Worm (Caenorhabditis elegans) whole organism, mixed stage, embryonic: Measurements from ENCODE around the gene dhhc-10.

Experiments used
- blmp-1 ChIP-seq: fragments of 150-350 bp; optimal IDR thresholded peaks from 2 replicates; lab custom pipeline; 2014; ENCODE audit warnings: missing biosample characterization, missing genetic modification characterization
- ceh-39 ChIP-seq: fragments of 150-350 bp; optimal IDR thresholded peaks from 2 replicates; lab custom pipeline; 2014; ENCODE audit warnings: missing biosample characterization, missing genetic modification characterization
- ceh-43 ChIP-seq: fragments of 200-800 bp; sonication (Bioruptor generic); optimal IDR thresholded peaks from 2 replicates; lab custom pipeline; 2018; ENCODE audit warnings: mild to moderate bottlenecking, missing genetic modification characterization, moderate library complexity, missing compliant biosample characterization
- ceh-83 ChIP-seq: fragments of 200-800 bp; sonication (Bioruptor generic); optimal IDR thresholded peaks from 2 replicates; lab custom pipeline; 2018; ENCODE audit warnings: mild to moderate bottlenecking, missing genetic modification characterization, missing compliant biosample characterization
- cnd-1 ChIP-seq: fragments of 200-800 bp; sonication (Bioruptor generic); optimal IDR thresholded peaks from 2 replicates; lab custom pipeline; 2018; ENCODE audit warnings: mild to moderate bottlenecking, missing genetic modification characterization, missing compliant biosample characterization
- elt-1 ChIP-seq: sonication (generic microtip); optimal IDR thresholded peaks from 2 replicates; lab custom pipeline; 2017; ENCODE audit warnings: missing genetic modification characterization, mild to moderate bottlenecking, missing compliant biosample characterization, antibody characterized with exemption, moderate library complexity, borderline replicate concordance; ENCODE audit not compliant: insufficient read depth
- elt-3 ChIP-seq: fragments of 150-350 bp; optimal IDR thresholded peaks from 2 replicates; lab custom pipeline; 2014; ENCODE audit warnings: missing biosample characterization, missing genetic modification characterization
- flh-1 ChIP-seq: fragments of 200-800 bp; sonication (Bioruptor generic); optimal IDR thresholded peaks from 2 replicates; lab custom pipeline; 2018; ENCODE audit warnings: mild to moderate bottlenecking, missing genetic modification characterization, moderate library complexity, missing compliant biosample characterization
- hlh-1 ChIP-seq: fragments of 150-350 bp; optimal IDR thresholded peaks from 2 replicates; lab custom pipeline; 2014; ENCODE audit warnings: missing biosample characterization, missing genetic modification reagents, missing genetic modification characterization
- lin-32 ChIP-seq: fragments of 200-800 bp; sonication (Bioruptor generic); optimal IDR thresholded peaks from 2 replicates; lab custom pipeline; 2018; ENCODE audit warnings: mild to moderate bottlenecking, missing genetic modification characterization, missing compliant biosample characterization
- mab-5 ChIP-seq: fragments of 150-350 bp; optimal IDR thresholded peaks from 2 replicates; lab custom pipeline; 2014; ENCODE audit warnings: missing biosample characterization, missing genetic modification characterization
- mep-1 ChIP-seq: fragments of 150-350 bp; optimal IDR thresholded peaks from 2 replicates; lab custom pipeline; 2017; ENCODE audit warnings: missing biosample characterization, missing genetic modification reagents, missing genetic modification characterization, inconsistent platforms
- mls-2 ChIP-seq: sonication (generic microtip); optimal IDR thresholded peaks from 2 replicates; lab custom pipeline; 2016; ENCODE audit warnings: mild to moderate bottlenecking, missing genetic modification characterization, moderate library complexity, missing compliant biosample characterization
- nhr-12 ChIP-seq: fragments of 150-350 bp; optimal IDR thresholded peaks from 2 replicates; lab custom pipeline; 2014; ENCODE audit warnings: missing biosample characterization, missing genetic modification characterization
- nhr-237 ChIP-seq: fragments of 150-350 bp; optimal IDR thresholded peaks from 2 replicates; lab custom pipeline; 2014; ENCODE audit warnings: missing biosample characterization, missing genetic modification characterization
- nhr-28 ChIP-seq: fragments of 150-350 bp; optimal IDR thresholded peaks from 2 replicates; lab custom pipeline; 2014; ENCODE audit warnings: missing biosample characterization, missing genetic modification characterization
- nhr-76 ChIP-seq: sonication (generic microtip); optimal IDR thresholded peaks from 2 replicates; lab custom pipeline; 2017; ENCODE audit warnings: missing biosample characterization, missing genetic modification characterization
- pha-4 ChIP-seq: fragments of 150-350 bp; optimal IDR thresholded peaks from 2 replicates; lab custom pipeline; 2018; ENCODE audit warnings: missing biosample characterization, missing genetic modification reagents, missing genetic modification characterization
- sem-2 ChIP-seq: fragments of 200-800 bp; sonication (Bioruptor generic); optimal IDR thresholded peaks from 2 replicates; lab custom pipeline; 2018; ENCODE audit warnings: mild to moderate bottlenecking, missing genetic modification characterization, missing compliant biosample characterization
- sptf-1 ChIP-seq: sonication (generic microtip); optimal IDR thresholded peaks from 2 replicates; lab custom pipeline; 2017; ENCODE audit warnings: mild to moderate bottlenecking, missing genetic modification characterization, moderate library complexity, missing compliant biosample characterization
- tbx-8 ChIP-seq: fragments of 200-800 bp; sonication (Bioruptor generic); optimal IDR thresholded peaks from 2 replicates; lab custom pipeline; 2018; ENCODE audit warnings: mild to moderate bottlenecking, missing genetic modification characterization, moderate library complexity, missing compliant biosample characterization
- unc-120 ChIP-seq: sonication (generic microtip); optimal IDR thresholded peaks from 2 replicates; lab custom pipeline; 2017; ENCODE audit warnings: missing genetic modification characterization, missing compliant biosample characterization; ENCODE audit not compliant: poor library complexity, severe bottlenecking
- unc-62 ChIP-seq: fragments of 150-350 bp; optimal IDR thresholded peaks from 2 replicates; lab custom pipeline; 2014; ENCODE audit warnings: missing biosample characterization, missing genetic modification reagents, missing genetic modification characterization
- zip-8 ChIP-seq: fragments of 150-350 bp; optimal IDR thresholded peaks from 2 replicates; lab custom pipeline; 2014; ENCODE audit warnings: missing biosample characterization, missing genetic modification characterization
- ztf-11 ChIP-seq: fragments of 150-350 bp; optimal IDR thresholded peaks from 2 replicates; lab custom pipeline; 2014; ENCODE audit warnings: missing biosample characterization, missing genetic modification characterization

Gene dhhc-10

DNA sequence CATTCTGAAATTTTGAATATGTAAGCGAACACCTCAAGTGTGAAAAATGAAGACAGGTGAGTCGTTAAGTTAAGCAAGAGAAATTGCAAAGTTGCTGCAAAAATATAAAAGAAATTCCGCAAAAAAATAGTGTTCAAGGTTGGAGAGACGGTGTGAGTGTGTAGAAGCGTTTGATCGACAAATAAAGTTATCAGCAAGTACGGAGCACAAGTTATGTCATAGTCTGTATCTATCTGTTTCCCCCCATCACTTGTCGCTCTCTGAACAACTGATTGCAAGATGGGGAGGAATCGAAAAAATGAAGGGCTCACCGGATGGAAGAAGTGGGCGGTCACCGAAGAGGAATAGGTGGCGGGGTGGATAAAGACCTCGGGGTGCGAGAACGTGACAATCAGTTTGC, 42.1 kb downstream of the dhhc-10 start, which contains the start of gene lon-2:
TSS of gene lon-2 (minus strand) at position 4 of the 400 bp plus-strand sequence.
- TF ChIP-seq ceh-39 (no peak), zip-8 (tag; lab: Kevin White, UChicago) (no peak), cnd-1 (no peak), ztf-11 (tag; lab: Kevin White, UChicago) (no peak), sem-2 (no peak), nhr-237 (tag; lab: Kevin White, UChicago) (no peak), lin-32 (GFP tag; lab: Kevin White, UChicago) (no peak), mab-5 (tag; lab: Kevin White, UChicago) (no peak), pha-4 (tag; lab: Kevin White, UChicago) (no peak), unc-120 (tag; lab: Kevin White, UChicago) (no peak), nhr-28 (tag; lab: Kevin White, UChicago) (no peak), tbx-8 (no peak), blmp-1 (tag; lab: Kevin White, UChicago) (no peak), nhr-12 (tag; lab: Kevin White, UChicago) (no peak), hlh-1 (tag; lab: Kevin White, UChicago) (no peak)

- TF ChIP-seq elt-3 (tag; lab: Kevin White, UChicago) (no peak), nhr-237 (tag; lab: Kevin White, UChicago) (no peak), mab-5 (tag; lab: Kevin White, UChicago) (no peak), mep-1 (tag; lab: Kevin White, UChicago) (no peak), unc-62 (no peak), lin-32 (GFP tag; lab: Kevin White, UChicago) (no peak), mls-2 (tag; lab: Kevin White, UChicago) (no peak), sem-2 (no peak), nhr-28 (tag; lab: Kevin White, UChicago) (no peak), flh-1 (no peak), elt-1 (tag; lab: Kevin White, UChicago) (no peak), cnd-1 (no peak), pha-4 (tag; lab: Kevin White, UChicago) (no peak), ceh-43 (GFP tag; lab: Kevin White, UChicago) (no peak), nhr-76 (tag; lab: Kevin White, UChicago) (no peak), blmp-1 (tag; lab: Kevin White, UChicago) (no peak), sptf-1 (tag; lab: Kevin White, UChicago) (no peak), ceh-83 (GFP tag; lab: Kevin White, UChicago) (no peak)
Measured at ce11 chrX:4754725-4755124, 47.7 kb downstream of the dhhc-10 start, which contains the start of gene C39E6.2. Gene C39E6.2, minus strand, starts transcription at chrX:4755118.
